Worm (Caenorhabditis elegans): ENCODE measurements around the gene soap-1.

ce11 chrV:7214802-7215201, at the start of gene soap-1:
- no peak for TF ChIP-seq unc-62 (GFP tag; optimal IDR thresholded peaks at IDR 0.05)
- no peak for TF ChIP-seq ama-1 (optimal IDR thresholded peaks at IDR 0.05)
